Worm (Caenorhabditis elegans) whole organism, young adult: ENCODE data around the gene add-2.

Experiments
- D2030.7 ChIP-seq: fragments of 200-800 bp; sonication (Bioruptor generic); IDR thresholded peaks from 2 replicates; pipeline ENCODE4 v1.3.6; 2022; ENCODE audit warnings: missing genetic modification reagents, missing genetic modification characterization, missing compliant biosample characterization
- F33H1.4 ChIP-seq: fragments of 200-800 bp; sonication (Bioruptor generic); IDR thresholded peaks from 2 replicates; pipeline ENCODE4 v1.3.6; 2022; ENCODE audit warnings: missing genetic modification reagents, missing genetic modification characterization, missing compliant biosample characterization
- F49E8.2 ChIP-seq: sonication (generic microtip); optimal IDR thresholded peaks from 3 replicates; lab custom pipeline; 2017; ENCODE audit warnings: missing genetic modification characterization, mild to moderate bottlenecking, missing compliant biosample characterization, antibody characterized with exemption, moderate library complexity; ENCODE audit not compliant: insufficient read depth
- K11D2.4 ChIP-seq: fragments of 200-800 bp; sonication (Bioruptor generic); IDR thresholded peaks from 2 replicates; pipeline ENCODE4 v1.3.6; 2022; ENCODE audit warnings: missing genetic modification reagents, missing genetic modification characterization, missing compliant biosample characterization
- akir-1 ChIP-seq: fragments of 200-800 bp; sonication (Bioruptor generic); optimal IDR thresholded peaks from 2 replicates; lab custom pipeline; 2018; ENCODE audit warnings: mild to moderate bottlenecking, missing genetic modification characterization, moderate library complexity, missing compliant biosample characterization
- aptf-2 ChIP-seq: fragments of 200-800 bp; sonication (Bioruptor generic); conservative IDR thresholded peaks from 2 replicates; pipeline ENCODE4 v1.3.6; 2022; ENCODE audit warnings: missing genetic modification reagents, missing genetic modification characterization, missing compliant biosample characterization
- attf-3 ChIP-seq: fragments of 200-800 bp; sonication (Bioruptor generic); conservative IDR thresholded peaks from 2 replicates; pipeline ENCODE4 v1.3.6; 2022; ENCODE audit warnings: missing genetic modification reagents, missing genetic modification characterization, missing compliant biosample characterization
- attf-5 ChIP-seq: fragments of 200-800 bp; sonication (Bioruptor generic); optimal IDR thresholded peaks from 2 replicates; lab custom pipeline; 2018; ENCODE audit warnings: mild to moderate bottlenecking, missing genetic modification characterization, missing compliant biosample characterization
- attf-6 ChIP-seq: fragments of 200-800 bp; sonication (Bioruptor generic); IDR thresholded peaks from 2 replicates; pipeline ENCODE4 v1.3.6; 2022; ENCODE audit warnings: missing genetic modification reagents, missing genetic modification characterization, missing compliant biosample characterization
- cebp-1 ChIP-seq, 2 experiments: fragments of 200-800 bp in 1 of 2; sonication (Bioruptor generic) in 1 of 2; sonication (generic microtip) in 1 of 2; IDR thresholded peaks in 1 of 2; optimal IDR thresholded peaks in 1 of 2; 2 replicates each; pipeline versions ENCODE4 v1.3.6 to Lab custom; 2017 to 2022; ENCODE audit warnings: missing compliant biosample characterization in 2 of 2, missing genetic modification characterization in 2 of 2, mild to moderate bottlenecking in 1 of 2, missing genetic modification reagents in 1 of 2, moderate library complexity in 1 of 2
- ceh-100 ChIP-seq: fragments of 200-800 bp; sonication (Bioruptor generic); IDR thresholded peaks from 2 replicates; pipeline ENCODE4 v1.3.6; 2022; ENCODE audit warnings: missing genetic modification reagents, missing genetic modification characterization, missing compliant biosample characterization
- ceh-27 ChIP-seq: fragments of 200-800 bp; sonication (Bioruptor generic); optimal IDR thresholded peaks from 2 replicates; lab custom pipeline; 2018; ENCODE audit warnings: mild to moderate bottlenecking, missing genetic modification characterization, moderate library complexity, missing compliant biosample characterization
- ceh-40 ChIP-seq: fragments of 200-800 bp; sonication (Bioruptor generic); IDR thresholded peaks from 2 replicates; pipeline ENCODE4 v1.3.6; 2022; ENCODE audit warnings: missing genetic modification characterization, missing compliant biosample characterization
- ceh-79 ChIP-seq: sonication (generic microtip); optimal IDR thresholded peaks from 2 replicates; lab custom pipeline; 2017; ENCODE audit warnings: mild to moderate bottlenecking, missing genetic modification characterization, missing compliant biosample characterization
- chd-7 ChIP-seq: sonication (generic microtip); optimal IDR thresholded peaks from 2 replicates; lab custom pipeline; 2016; ENCODE audit warnings: mild to moderate bottlenecking, missing genetic modification characterization, moderate library complexity, missing compliant biosample characterization
- dpl-1 ChIP-seq: fragments of 150-350 bp; optimal IDR thresholded peaks from 2 replicates; lab custom pipeline; 2014; ENCODE audit warnings: missing biosample characterization, missing genetic modification reagents, missing genetic modification characterization
- efl-1 ChIP-seq: fragments of 150-350 bp; optimal IDR thresholded peaks from 2 replicates; lab custom pipeline; 2014; ENCODE audit warnings: missing biosample characterization, missing genetic modification reagents, missing genetic modification characterization
- ets-4 ChIP-seq: fragments of 200-800 bp; sonication (Bioruptor generic); optimal IDR thresholded peaks from 2 replicates; lab custom pipeline; 2018; ENCODE audit warnings: mild to moderate bottlenecking, missing genetic modification characterization, missing compliant biosample characterization
- let-607 ChIP-seq, 2 experiments: fragments of 200-800 bp in 1 of 2; sonication (Bioruptor generic) in 1 of 2; sonication (generic microtip) in 1 of 2; optimal IDR thresholded peaks; 2 replicates each; lab custom pipeline; 2016 to 2018; ENCODE audit warnings: mild to moderate bottlenecking in 2 of 2, missing compliant biosample characterization in 2 of 2, missing genetic modification characterization in 2 of 2, moderate library complexity in 2 of 2, missing genotype in 1 of 2
- lin-26 ChIP-seq: fragments of 200-800 bp; sonication (Bioruptor generic); IDR thresholded peaks from 2 replicates; pipeline ENCODE4 v1.3.6; 2022; ENCODE audit warnings: missing genetic modification reagents, missing genetic modification characterization, missing compliant biosample characterization
- lin-35 ChIP-seq, 3 experiments: fragments of 150-350 bp in 2 of 3; sonication (generic microtip) in 1 of 3; optimal IDR thresholded peaks; 2 replicates each; lab custom pipeline; 2014 to 2018; ENCODE audit warnings: missing biosample characterization in 3 of 3, missing genetic modification characterization in 3 of 3, missing genetic modification reagents in 3 of 3
- lin-40 ChIP-seq: sonication (generic microtip); optimal IDR thresholded peaks from 2 replicates; lab custom pipeline; 2016; ENCODE audit warnings: missing genetic modification characterization, mild to moderate bottlenecking, missing compliant biosample characterization, missing genotype, missing genetic modification reagents
- lin-54 ChIP-seq: fragments of 200-800 bp; sonication (Bioruptor generic); optimal IDR thresholded peaks from 2 replicates; lab custom pipeline; 2018; ENCODE audit warnings: mild to moderate bottlenecking, missing genetic modification characterization, missing compliant biosample characterization
- lir-1 ChIP-seq: fragments of 200-800 bp; sonication (Bioruptor generic); conservative IDR thresholded peaks from 2 replicates; pipeline ENCODE4 v1.3.6; 2022; ENCODE audit warnings: missing genetic modification reagents, missing genetic modification characterization, missing compliant biosample characterization
- lsl-1 ChIP-seq: fragments of 200-800 bp; sonication (Bioruptor generic); optimal IDR thresholded peaks from 2 replicates; lab custom pipeline; 2018; ENCODE audit warnings: mild to moderate bottlenecking, missing genetic modification characterization, moderate library complexity, missing compliant biosample characterization
- madf-3 ChIP-seq: fragments of 200-800 bp; sonication (Bioruptor generic); IDR thresholded peaks from 2 replicates; pipeline ENCODE4 v1.3.6; 2022; ENCODE audit warnings: missing genetic modification reagents, missing genetic modification characterization, missing compliant biosample characterization
- madf-6 ChIP-seq: fragments of 200-800 bp; sonication (Bioruptor generic); IDR thresholded peaks from 2 replicates; pipeline ENCODE4 v1.3.6; 2022; ENCODE audit warnings: missing genetic modification reagents, missing genetic modification characterization, missing compliant biosample characterization
- madf-8 ChIP-seq: fragments of 200-800 bp; sonication (Bioruptor generic); conservative IDR thresholded peaks from 2 replicates; pipeline ENCODE4 v1.3.6; 2022; ENCODE audit warnings: missing genetic modification reagents, missing genetic modification characterization, missing compliant biosample characterization
- mcd-1 ChIP-seq: fragments of 200-800 bp; sonication (Bioruptor generic); IDR thresholded peaks from 2 replicates; pipeline ENCODE4 v1.3.6; 2022; ENCODE audit warnings: missing genetic modification reagents, missing genetic modification characterization, missing compliant biosample characterization
- mxl-1 ChIP-seq: sonication (generic microtip); optimal IDR thresholded peaks from 2 replicates; lab custom pipeline; 2016; ENCODE audit warnings: missing genetic modification characterization, missing compliant biosample characterization
- nhr-80 ChIP-seq: sonication (generic microtip); optimal IDR thresholded peaks from 2 replicates; lab custom pipeline; 2016; ENCODE audit warnings: missing genetic modification characterization, missing compliant biosample characterization
- rpc-1 ChIP-seq, 2 experiments: fragments of 150-350 bp in 1 of 2; sonication (generic microtip) in 1 of 2; optimal IDR thresholded peaks; 2 replicates each; lab custom pipeline; 2014 to 2018; ENCODE audit warnings: missing biosample characterization in 1 of 2, missing genetic modification characterization in 1 of 2, missing genetic modification reagents in 1 of 2, missing genotype in 1 of 2
- snpc-1.1 ChIP-seq: sonication (generic microtip); optimal IDR thresholded peaks from 2 replicates; lab custom pipeline; 2017; ENCODE audit warnings: missing genetic modification characterization, mild to moderate bottlenecking, missing compliant biosample characterization, antibody characterized with exemption, moderate library complexity, missing genotype, missing genetic modification reagents; ENCODE audit not compliant: insufficient read depth
- snpc-4 ChIP-seq, 5 experiments: fragments of 150-350 bp in 1 of 5; sonication (generic microtip) in 4 of 5; optimal IDR thresholded peaks; 2 replicates each; lab custom pipeline; 2014 to 2018; ENCODE audit warnings: missing genetic modification characterization in 5 of 5, missing biosample characterization in 3 of 5, antibody characterized with exemption in 2 of 5, mild to moderate bottlenecking in 2 of 5, missing compliant biosample characterization in 2 of 5, missing genotype in 2 of 5, moderate library complexity in 2 of 5, missing genetic modification reagents in 1 of 5
- tbp1 ChIP-seq: fragments of 200-800 bp; sonication (Bioruptor generic); optimal IDR thresholded peaks from 2 replicates; lab custom pipeline; 2018; ENCODE audit warnings: mild to moderate bottlenecking, missing genetic modification characterization, missing compliant biosample characterization
- unc-130 ChIP-seq: sonication (generic microtip); optimal IDR thresholded peaks from 2 replicates; lab custom pipeline; 2016; ENCODE audit warnings: missing genetic modification reagents, missing genetic modification characterization, missing compliant biosample characterization
- ztf-22 ChIP-seq: fragments of 200-800 bp; sonication (Bioruptor generic); optimal IDR thresholded peaks from 2 replicates; lab custom pipeline; 2018; ENCODE audit warnings: mild to moderate bottlenecking, missing genetic modification characterization, moderate library complexity, missing compliant biosample characterization

The add-2 gene

DNA sequence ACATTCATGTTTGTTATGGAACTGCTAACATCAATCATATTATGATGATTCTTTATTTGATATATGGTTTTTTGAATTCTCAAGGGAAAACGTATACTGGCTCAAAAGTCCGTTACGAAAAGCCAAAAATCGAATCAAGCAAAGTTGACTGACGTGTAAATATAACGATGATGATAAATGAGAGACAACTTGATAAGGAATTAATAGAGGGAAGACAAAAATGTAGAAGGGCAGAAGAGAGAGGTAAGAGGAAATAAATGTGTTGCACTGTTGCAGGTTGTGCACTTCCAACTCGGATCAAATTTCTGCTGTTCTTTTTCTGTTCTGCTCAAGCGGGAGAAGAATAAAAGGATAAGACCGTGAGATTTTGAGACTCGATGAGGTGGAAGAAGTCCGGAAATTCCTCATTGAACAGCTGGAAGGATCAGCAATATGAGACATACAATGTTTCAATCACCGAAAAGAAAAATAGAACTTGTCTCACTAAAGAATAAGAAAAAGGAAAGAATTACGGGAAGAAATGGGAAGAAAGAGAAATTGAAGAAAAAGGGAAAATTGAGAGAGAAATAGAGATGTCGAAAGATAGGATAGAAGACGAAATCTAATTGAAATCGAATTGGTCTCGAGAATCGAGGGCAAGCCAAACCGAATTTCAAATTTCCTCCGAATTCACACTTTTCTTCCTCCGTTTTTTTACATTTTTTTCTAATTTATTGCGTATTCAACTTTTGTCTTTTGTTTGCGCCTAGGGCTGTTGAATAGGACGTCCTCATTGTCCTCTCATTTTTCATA, 26.9 kb downstream of the add-2 start:
- TF ChIP-seq nhr-80 (tag; lab: Kevin White, UChicago) (peak; percentile 66), let-607 (tag; optimal IDR thresholded peaks at IDR 0.05; lab: Kevin White, UChicago) (peak in 1 of 2 experiments; percentile 56), lir-1 (GFP tag; lab: Robert Waterston, UW) (no peak), unc-130 (GFP tag; lab: Kevin White, UChicago) (no peak)

DNA sequence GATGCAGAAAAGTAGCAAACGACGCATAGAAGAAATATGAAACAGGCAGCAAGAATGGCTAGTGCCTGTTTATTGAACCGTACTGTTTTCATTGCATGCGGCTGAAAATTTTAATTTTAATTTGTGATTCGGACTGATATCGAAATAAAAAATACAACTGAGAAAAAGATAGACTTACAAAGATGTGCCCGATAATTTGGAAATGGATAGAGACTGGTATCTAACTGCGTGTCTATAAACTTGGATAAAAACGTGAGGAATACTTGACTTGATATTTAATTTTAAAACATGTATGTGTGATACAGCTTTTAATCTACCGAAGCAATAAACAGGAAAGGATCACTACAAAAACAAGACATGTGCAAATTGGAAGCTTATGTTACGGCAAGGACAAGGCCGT, 27.8 kb downstream of the add-2 start, which contains the start of gene mans-2:
Gene mans-2 (minus strand): TSS at position 101 of the 400 bp plus-strand sequence.
- TF ChIP-seq rpc-1 (optimal IDR thresholded peaks at IDR 0.05; lab: Kevin White, UChicago): no peak
- TF ChIP-seq rpc-1 (tag; optimal IDR thresholded peaks at IDR 0.05; lab: Kevin White, UChicago): no peak
- no peak for TF ChIP-seq ztf-22
- no peak for TF ChIP-seq ceh-79 (tag; lab: Kevin White, UChicago)
- TF ChIP-seq F49E8.2 (tag; lab: Kevin White, UChicago): no peak
- no peak for TF ChIP-seq madf-6
- TF ChIP-seq K11D2.4 (GFP tag; lab: Robert Waterston, UW): no peak
- TF ChIP-seq ets-4 (GFP tag; lab: Kevin White, UChicago): no peak
- no peak for TF ChIP-seq attf-6
- TF ChIP-seq ceh-27 (GFP tag; lab: Kevin White, UChicago): no peak
- TF ChIP-seq attf-3 (GFP tag; lab: Robert Waterston, UW): no peak
- TF ChIP-seq chd-7 (tag; lab: Kevin White, UChicago): no peak
- TF ChIP-seq lsl-1 (GFP tag; lab: Kevin White, UChicago): no peak

DNA sequence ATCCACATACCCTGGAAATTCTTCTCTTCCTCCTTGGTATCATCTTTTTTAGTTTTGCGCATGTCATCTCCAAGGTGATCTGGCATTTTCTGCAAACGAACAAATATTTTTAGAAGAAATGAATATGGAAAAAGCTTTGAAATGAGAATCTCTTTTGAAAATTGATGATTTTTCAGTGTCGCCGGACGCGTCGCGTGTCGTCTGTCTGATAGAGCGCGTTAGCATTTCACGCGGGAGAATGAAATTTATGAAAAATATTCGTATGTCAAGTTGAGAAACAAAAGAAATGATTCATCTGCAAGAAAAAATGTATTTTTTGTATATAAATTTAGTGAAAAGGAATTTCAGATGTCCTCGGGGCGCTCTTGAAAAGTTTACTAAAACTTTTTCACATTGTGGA, 30.9 kb downstream of the add-2 start, which contains the start of gene rpt-1:
Gene rpt-1 (minus strand): TSS at position 89 of the 400 bp plus-strand sequence.
- TF ChIP-seq dpl-1 (GFP tag; lab: Kevin White, UChicago) (peak; percentile 67), aptf-2 (GFP tag; lab: Robert Waterston, UW) (no peak), ceh-40 (GFP tag; lab: Robert Waterston, UW) (no peak), attf-3 (GFP tag; lab: Robert Waterston, UW) (no peak), mcd-1 (peak; percentile 81), snpc-1.1 (peak; percentile 50), lin-40 (tag; lab: Kevin White, UChicago) (peak; percentile 16), madf-8 (GFP tag; lab: Robert Waterston, UW) (0 out of 2 replicates have a peak, but pooled peaks have one; percentile 10), snpc-4 (GFP tag; optimal IDR thresholded peaks at IDR 0.05; lab: Kevin White, UChicago) (no peak), snpc-4 (tag; optimal IDR thresholded peaks at IDR 0.05; lab: Kevin White, UChicago) (peak; percentile 53 to 85 (median 81)), mxl-1 (tag; lab: Kevin White, UChicago) (no peak), madf-3 (GFP tag; lab: Robert Waterston, UW) (peak; percentile 98), lin-26 (GFP tag; lab: Robert Waterston, UW) (no peak), lin-54 (GFP tag; lab: Kevin White, UChicago) (peak; percentile 68), cebp-1 (GFP tag; IDR thresholded peaks at IDR 0.05; lab: Robert Waterston, UW) (no peak), cebp-1 (tag; optimal IDR thresholded peaks at IDR 0.05; lab: Kevin White, UChicago) (peak; percentile 31), lin-35 (GFP tag; optimal IDR thresholded peaks at IDR 0.05; lab: Kevin White, UChicago) (peak in 1 of 3 experiments; percentile 62), F33H1.4 (GFP tag; lab: Robert Waterston, UW) (0 out of 2 replicates have a peak, but pooled peaks have one; percentile 19), akir-1 (GFP tag; lab: Kevin White, UChicago) (no peak), nhr-80 (tag; lab: Kevin White, UChicago) (peak; percentile 9), F49E8.2 (tag; lab: Kevin White, UChicago) (peak; percentile 51), tbp1 (GFP tag; lab: Kevin White, UChicago) (peak; percentile 23), ceh-100 (GFP tag; lab: Robert Waterston, UW) (peak; percentile 68), attf-5 (GFP tag; lab: Kevin White, UChicago) (peak; percentile 66), D2030.7 (0 out of 2 replicates have a peak, but pooled peaks have one; percentile 10), efl-1 (GFP tag; lab: Kevin White, UChicago) (peak; percentile 68)
